Fruit fly (Drosophila melanogaster): ENCODE results near the gene CG31373.

- TF ChIP-seq ttk (optimal IDR thresholded peaks at IDR 0.05) (no peak), psq (optimal IDR thresholded peaks at IDR 0.05) (no peak), h (optimal IDR thresholded peaks at IDR 0.05) (no peak), insv (optimal IDR thresholded peaks at IDR 0.05) (no peak)
Observed at dm6 chr3R:10735857-10736256, 26.7 kb upstream of the CG31373 start, which contains the start of gene tomboy20.

All from Kc167 (cell line).